Worm (Caenorhabditis elegans): ENCODE data around the gene F58F9.6.

ce11 chrIV:6232769-6233290 is 4.6 kb downstream of the F58F9.6 start, which contains the start of gene F58F9.3:
- TF ChIP-seq cog-1 (tag; optimal IDR thresholded peaks at IDR 0.05) (no peak), ztf-29 (GFP tag; IDR thresholded peaks at IDR 0.05) (no peak)
